5 worm cellular contexts compared by ENCODE assay signal in genomic region chrIII:8978512-8979352, ce11.
TF ChIP-seq lines count a peak whose summit lies in the region.

No protein-coding gene starts in this region.

TF ChIP-seq in whole organism, L1 larva, 84 proteins besides CTCF, POLR2A, EP300 and RAD21:
- TF ChIP-seq zip-4 (GFP tag; optimal IDR thresholded peaks at IDR 0.05; lab: Kevin White, UChicago) = no peak
- TF ChIP-seq lin-14 (GFP tag; optimal IDR thresholded peaks at IDR 0.05; lab: Kevin White, UChicago) = peak; percentile 47
- no peak for TF ChIP-seq efl-1 (optimal IDR thresholded peaks at IDR 0.05; lab: Kevin White, UChicago)
- peak in 1 of 2 experiments; percentile 75 for TF ChIP-seq efl-1 (GFP tag; optimal IDR thresholded peaks at IDR 0.05 in 1 of 2; lab: Kevin White, UChicago)
- peak; percentile 16 for TF ChIP-seq unc-86 (tag; optimal IDR thresholded peaks at IDR 0.05; lab: Kevin White, UChicago)
- TF ChIP-seq blmp-1 (tag; optimal IDR thresholded peaks at IDR 0.05; lab: Kevin White, UChicago) = peak; percentile 17
- peak; percentile 18 for TF ChIP-seq skn-1 (tag; optimal IDR thresholded peaks at IDR 0.05; lab: Kevin White, UChicago)
- TF ChIP-seq nhr-71 (tag; optimal IDR thresholded peaks at IDR 0.05; lab: Kevin White, UChicago) = peak; percentile 61
- TF ChIP-seq dsc-1 (tag; optimal IDR thresholded peaks at IDR 0.05; lab: Kevin White, UChicago) = peak; percentile 25
- peak; percentile 20 for TF ChIP-seq nhr-90 (tag; optimal IDR thresholded peaks at IDR 0.05; lab: Kevin White, UChicago; ENCODE audit: poor library complexity)
- peak; percentile 53 for TF ChIP-seq fkh-8 (tag; optimal IDR thresholded peaks at IDR 0.05; lab: Kevin White, UChicago)
- TF ChIP-seq aly-2 (tag; optimal IDR thresholded peaks at IDR 0.05; lab: Kevin White, UChicago) = no peak
- no peak for TF ChIP-seq mef-2 (tag; optimal IDR thresholded peaks at IDR 0.05; lab: Kevin White, UChicago)
- peak; percentile 13 for TF ChIP-seq mep-1 (tag; optimal IDR thresholded peaks at IDR 0.05; lab: Kevin White, UChicago)

TF ChIP-seq in whole organism, L2 larva, 48 proteins besides CTCF, POLR2A, EP300 and RAD21:
- peak; percentile 15 for TF ChIP-seq fos-1 (tag; optimal IDR thresholded peaks at IDR 0.05; lab: Kevin White, UChicago)
- peak; percentile 55 for TF ChIP-seq Y55F3AM.14 (GFP tag; optimal IDR thresholded peaks at IDR 0.05; lab: Kevin White, UChicago)
- no peak for TF ChIP-seq elt-3 (tag; optimal IDR thresholded peaks at IDR 0.05; lab: Kevin White, UChicago)
- peak; percentile 2 for TF ChIP-seq crh-2 (tag; optimal IDR thresholded peaks at IDR 0.05; lab: Kevin White, UChicago)
- peak in 1 of 2 experiments; percentile 36 for TF ChIP-seq lsy-2 (tag; optimal IDR thresholded peaks at IDR 0.05; lab: Kevin White, UChicago)
- no peak for TF ChIP-seq lin-11 (tag; optimal IDR thresholded peaks at IDR 0.05; lab: Kevin White, UChicago)
- TF ChIP-seq sma-9 (GFP tag; optimal IDR thresholded peaks at IDR 0.05; lab: Kevin White, UChicago) = peak; percentile 37
- no peak for TF ChIP-seq sma-9 (tag; optimal IDR thresholded peaks at IDR 0.05; lab: Kevin White, UChicago)
- no peak for TF ChIP-seq dmd-4 (tag; optimal IDR thresholded peaks at IDR 0.05; lab: Kevin White, UChicago)
- TF ChIP-seq C34F6.9 (tag; optimal IDR thresholded peaks at IDR 0.05; lab: Kevin White, UChicago) = peak; percentile 34
- TF ChIP-seq nhr-25 (tag; optimal IDR thresholded peaks at IDR 0.05; lab: Kevin White, UChicago) = peak; percentile 36
- TF ChIP-seq sma-3 (GFP tag; optimal IDR thresholded peaks at IDR 0.05; lab: Kevin White, UChicago) = peak; percentile 15
- no peak for TF ChIP-seq unc-62 (GFP tag; optimal IDR thresholded peaks at IDR 0.05; lab: Kevin White, UChicago)

TF ChIP-seq in whole organism, L3 larva, 47 proteins besides CTCF, POLR2A, EP300 and RAD21:
- peak; percentile 13 for TF ChIP-seq fkh-10 (GFP tag; optimal IDR thresholded peaks at IDR 0.05; lab: Kevin White, UChicago)
- TF ChIP-seq elt-1 (tag; optimal IDR thresholded peaks at IDR 0.05; lab: Kevin White, UChicago) = no peak
- peak; percentile 35 for TF ChIP-seq lsy-12 (tag; optimal IDR thresholded peaks at IDR 0.05; lab: Kevin White, UChicago)
TF ChIP-seq in whole organism, L3 larva: peak in this region for 2.

TF ChIP-seq in whole organism, L4 larva, 104 proteins besides CTCF, POLR2A, EP300 and RAD21:
- TF ChIP-seq ceh-20 (GFP tag; IDR thresholded peaks at IDR 0.05; lab: Robert Waterston, UW) (0 out of 2 replicates have a peak, but pooled peaks have one; percentile 28), nhr-48 (tag; optimal IDR thresholded peaks at IDR 0.05; lab: Kevin White, UChicago) (no peak), Y75B8A.6 (GFP tag; IDR thresholded peaks at IDR 0.05; lab: Robert Waterston, UW) (0 out of 2 replicates have a peak, but pooled peaks have one; percentile 2), saeg-2 (GFP tag; IDR thresholded peaks at IDR 0.05; lab: Robert Waterston, UW) (peak; percentile 53; the same call in 1 of the 2 replicates), dmd-9 (GFP tag; IDR thresholded peaks at IDR 0.05; lab: Robert Waterston, UW) (peak; percentile 27; the same call in 1 of the 2 replicates), aha-1 (tag; lab: Kevin White, UChicago) (peak; percentile 58), spr-3 (GFP tag; optimal IDR thresholded peaks at IDR 0.05; lab: Kevin White, UChicago) (peak; percentile 19), mdt-29 (GFP tag; IDR thresholded peaks at IDR 0.05; lab: Robert Waterston, UW) (0 out of 2 replicates have a peak, but pooled peaks have one; percentile 36), dve-1 (tag; optimal IDR thresholded peaks at IDR 0.05; lab: Kevin White, UChicago; ENCODE audit: insufficient read depth) (peak; percentile 32), dmd-6 (GFP tag; IDR thresholded peaks at IDR 0.05; lab: Robert Waterston, UW) (0 out of 2 replicates have a peak, but pooled peaks have one; percentile 26), ZK337.2 (GFP tag; IDR thresholded peaks at IDR 0.05; lab: Robert Waterston, UW) (no peak), hlh-30 (tag; optimal IDR thresholded peaks at IDR 0.05; lab: Kevin White, UChicago; ENCODE audit: insufficient read depth) (peak; percentile 29), hmg-1.1 (GFP tag; IDR thresholded peaks at IDR 0.05; lab: Robert Waterston, UW) (0 out of 2 replicates have a peak, but pooled peaks have one; percentile 35), lsy-2 (tag; optimal IDR thresholded peaks at IDR 0.05; lab: Kevin White, UChicago) (peak in 1 of 2 experiments; percentile 32), zip-11 (GFP tag; IDR thresholded peaks at IDR 0.05; lab: Robert Waterston, UW) (no peak), F44E2.7 (GFP tag; IDR thresholded peaks at IDR 0.05; lab: Robert Waterston, UW) (no peak), hlh-11 (tag; optimal IDR thresholded peaks at IDR 0.05; lab: Kevin White, UChicago) (peak; percentile 29), egl-43 (GFP tag; IDR thresholded peaks at IDR 0.05; lab: Robert Waterston, UW) (no peak), lim-7 (GFP tag; IDR thresholded peaks at IDR 0.05; lab: Robert Waterston, UW) (0 out of 2 replicates have a peak, but pooled peaks have one; percentile 5), lir-3 (tag; optimal IDR thresholded peaks at IDR 0.05; lab: Kevin White, UChicago) (no peak), F37D6.2 (tag; optimal IDR thresholded peaks at IDR 0.05; lab: Kevin White, UChicago) (no peak), nhr-28 (tag; optimal IDR thresholded peaks at IDR 0.05; lab: Kevin White, UChicago) (no peak), nhr-41 (GFP tag; IDR thresholded peaks at IDR 0.05; lab: Robert Waterston, UW) (no peak; the same call in 1 of the 2 replicates), duxl-1 (tag; optimal IDR thresholded peaks at IDR 0.05; lab: Kevin White, UChicago; ENCODE audit: poor library complexity) (peak; percentile 23), unc-62 (GFP tag; optimal IDR thresholded peaks at IDR 0.05 in 1 of 2; lab: Kevin White, UChicago) (peak in 1 of 2 experiments; percentile 82), unc-62 (tag; optimal IDR thresholded peaks at IDR 0.05; lab: Kevin White, UChicago) (no peak), zag-1 (tag; optimal IDR thresholded peaks at IDR 0.05; lab: Kevin White, UChicago) (no peak), R02D3.7 (tag; optimal IDR thresholded peaks at IDR 0.05; lab: Kevin White, UChicago) (no peak)

TF ChIP-seq in whole organism, young adult, 124 proteins besides CTCF, POLR2A, EP300 and RAD21 (continues in another document):
- no peak for TF ChIP-seq T26A5.8 (tag; optimal IDR thresholded peaks at IDR 0.05; lab: Kevin White, UChicago)
- no peak for TF ChIP-seq ccch-3 (GFP tag; optimal IDR thresholded peaks at IDR 0.05; lab: Kevin White, UChicago)
- no peak for TF ChIP-seq sea-2 (GFP tag; IDR thresholded peaks at IDR 0.05; lab: Robert Waterston, UW)
- no peak for TF ChIP-seq aptf-2 (GFP tag; conservative IDR thresholded peaks at IDR 0.05; lab: Robert Waterston, UW)
- no peak for TF ChIP-seq D2030.7 (GFP tag; IDR thresholded peaks at IDR 0.05; lab: Robert Waterston, UW)
- TF ChIP-seq Y67H2A.10 (GFP tag; conservative IDR thresholded peaks at IDR 0.05; lab: Robert Waterston, UW) = no peak
- TF ChIP-seq bed-2 (GFP tag; IDR thresholded peaks at IDR 0.05; lab: Robert Waterston, UW) = no peak
- no peak for TF ChIP-seq B0035.1 (tag; optimal IDR thresholded peaks at IDR 0.05; lab: Kevin White, UChicago)
- peak in 1 of 3 experiments; percentile 31 for TF ChIP-seq lin-35 (GFP tag; optimal IDR thresholded peaks at IDR 0.05; lab: Kevin White, UChicago)
- no peak for TF ChIP-seq lin-54 (GFP tag; optimal IDR thresholded peaks at IDR 0.05; lab: Kevin White, UChicago)
- no peak for TF ChIP-seq hlh-12 (tag; optimal IDR thresholded peaks at IDR 0.05; lab: Kevin White, UChicago)
- TF ChIP-seq Y56A3A.18 (GFP tag; IDR thresholded peaks at IDR 0.05; lab: Robert Waterston, UW) = no peak
- TF ChIP-seq ets-4 (GFP tag; optimal IDR thresholded peaks at IDR 0.05; lab: Kevin White, UChicago) = no peak
- no peak for TF ChIP-seq mel-28 (tag; optimal IDR thresholded peaks at IDR 0.05; lab: Kevin White, UChicago; ENCODE audit: borderline replicate concordance)
- TF ChIP-seq ceh-58 (GFP tag; IDR thresholded peaks at IDR 0.05; lab: Robert Waterston, UW) = no peak
- no peak for TF ChIP-seq him-1 (tag; optimal IDR thresholded peaks at IDR 0.05; lab: Kevin White, UChicago)
- TF ChIP-seq ceh-91 (GFP tag; IDR thresholded peaks at IDR 0.05; lab: Robert Waterston, UW) = no peak
- no peak for TF ChIP-seq F57C9.4 (tag; optimal IDR thresholded peaks at IDR 0.05; lab: Kevin White, UChicago)
- no peak for TF ChIP-seq lag-1 (GFP tag; IDR thresholded peaks at IDR 0.05; lab: Robert Waterston, UW)
- TF ChIP-seq ztf-26 (tag; optimal IDR thresholded peaks at IDR 0.05; lab: Kevin White, UChicago) = no peak
- no peak for TF ChIP-seq Y79H2A.3 (GFP tag; conservative IDR thresholded peaks at IDR 0.05; lab: Robert Waterston, UW)
- no peak for TF ChIP-seq hmg-20 (GFP tag; IDR thresholded peaks at IDR 0.05; lab: Robert Waterston, UW)
- TF ChIP-seq let-607 (tag; optimal IDR thresholded peaks at IDR 0.05; lab: Kevin White, UChicago) = no peak
- no peak for TF ChIP-seq dpl-1 (GFP tag; optimal IDR thresholded peaks at IDR 0.05; lab: Kevin White, UChicago)
- TF ChIP-seq F37B4.10 (GFP tag; IDR thresholded peaks at IDR 0.05; lab: Robert Waterston, UW) = no peak
- TF ChIP-seq atf-7 (tag; optimal IDR thresholded peaks at IDR 0.05; lab: Kevin White, UChicago) = no peak
- TF ChIP-seq cebp-1 (GFP tag; IDR thresholded peaks at IDR 0.05; lab: Robert Waterston, UW) = peak; percentile 33; the same call in 1 of the 2 replicates
- peak; percentile 71 for TF ChIP-seq cebp-1 (tag; optimal IDR thresholded peaks at IDR 0.05; lab: Kevin White, UChicago)
- TF ChIP-seq pbrm-1 (GFP tag; IDR thresholded peaks at IDR 0.05; lab: Robert Waterston, UW) = no peak
- no peak for TF ChIP-seq sptf-2 (GFP tag; optimal IDR thresholded peaks at IDR 0.05; lab: Kevin White, UChicago)
- TF ChIP-seq B0261.1 (tag; optimal IDR thresholded peaks at IDR 0.05; lab: Kevin White, UChicago) = no peak
- TF ChIP-seq snpc-4 (GFP tag; optimal IDR thresholded peaks at IDR 0.05; lab: Kevin White, UChicago) = no peak
- TF ChIP-seq snpc-4 (tag; optimal IDR thresholded peaks at IDR 0.05; lab: Kevin White, UChicago) = no peak
- no peak for TF ChIP-seq C17E4.6 (GFP tag; IDR thresholded peaks at IDR 0.05; lab: Robert Waterston, UW)
- TF ChIP-seq zim-3 (tag; optimal IDR thresholded peaks at IDR 0.05; lab: Kevin White, UChicago) = peak; percentile 29
- no peak for TF ChIP-seq tlf-1 (GFP tag; optimal IDR thresholded peaks at IDR 0.05; lab: Kevin White, UChicago)
- peak; percentile 34; the same call in 1 of the 2 replicates for TF ChIP-seq nfyb-1 (GFP tag; IDR thresholded peaks at IDR 0.05; lab: Robert Waterston, UW)
- no peak for TF ChIP-seq athp-1 (tag; optimal IDR thresholded peaks at IDR 0.05; lab: Kevin White, UChicago)
- no peak for TF ChIP-seq sdz-38 (tag; optimal IDR thresholded peaks at IDR 0.05; lab: Kevin White, UChicago)
- TF ChIP-seq aptf-3 (GFP tag; IDR thresholded peaks at IDR 0.05; lab: Robert Waterston, UW) = no peak
- TF ChIP-seq die-1 (tag; optimal IDR thresholded peaks at IDR 0.05; lab: Kevin White, UChicago) = no peak
